Worm (Caenorhabditis elegans): ENCODE measurements around the gene nspc-15.

The nspc-15 gene

ce11 chrX:12360444-12360843 is at the start of gene nspc-15, which contains the start of gene F19H6.6:
nspc-15 (plus strand) TSS chrX:12360744.
F19H6.6 (plus strand) TSS chrX:12360827.
- TF ChIP-seq snpc-4 (tag; optimal IDR thresholded peaks at IDR 0.05) (no peak), nhr-10 (tag; optimal IDR thresholded peaks at IDR 0.05) (no peak), gmeb-1 (tag; optimal IDR thresholded peaks at IDR 0.05) (no peak)

- TF ChIP-seq lsy-2 (tag; optimal IDR thresholded peaks at IDR 0.05) (no peak), sma-3 (GFP tag; optimal IDR thresholded peaks at IDR 0.05) (no peak), nhr-11 (tag; optimal IDR thresholded peaks at IDR 0.05) (no peak), elt-3 (tag; optimal IDR thresholded peaks at IDR 0.05) (no peak), crh-2 (tag; optimal IDR thresholded peaks at IDR 0.05) (no peak), aly-2 (tag; optimal IDR thresholded peaks at IDR 0.05) (no peak), sem-4 (tag; optimal IDR thresholded peaks at IDR 0.05) (no peak), lin-39 (tag; optimal IDR thresholded peaks at IDR 0.05) (no peak), ztf-4 (tag; optimal IDR thresholded peaks at IDR 0.05) (no peak), ceh-82 (tag; optimal IDR thresholded peaks at IDR 0.05) (no peak), nhr-12 (tag; optimal IDR thresholded peaks at IDR 0.05) (no peak), skn-1 (tag; optimal IDR thresholded peaks at IDR 0.05) (no peak), blmp-1 (tag; optimal IDR thresholded peaks at IDR 0.05; ENCODE audit: insufficient read depth) (no peak), fos-1 (tag; optimal IDR thresholded peaks at IDR 0.05) (no peak), nhr-25 (tag; optimal IDR thresholded peaks at IDR 0.05) (no peak)
Observed at ce11 chrX:12313779-12314178, 46.8 kb upstream of the nspc-15 start.

- TF ChIP-seq snpc-4 (tag; optimal IDR thresholded peaks at IDR 0.05) = no peak
- no peak for TF ChIP-seq alr-1 (tag; optimal IDR thresholded peaks at IDR 0.05)
- no peak for TF ChIP-seq gmeb-1 (tag; optimal IDR thresholded peaks at IDR 0.05)
- TF ChIP-seq R02D3.7 (tag; optimal IDR thresholded peaks at IDR 0.05) = no peak
- no peak for TF ChIP-seq sma-9 (GFP tag; optimal IDR thresholded peaks at IDR 0.05)
- no peak for TF ChIP-seq sma-9 (tag; optimal IDR thresholded peaks at IDR 0.05)
- TF ChIP-seq egl-27 (tag; optimal IDR thresholded peaks at IDR 0.05) = no peak
- no peak for TF ChIP-seq blmp-1 (tag; optimal IDR thresholded peaks at IDR 0.05; ENCODE audit: insufficient read depth)
- TF ChIP-seq elt-3 (tag; optimal IDR thresholded peaks at IDR 0.05) = no peak
- no peak for TF ChIP-seq ztf-4 (tag; optimal IDR thresholded peaks at IDR 0.05)
- no peak for TF ChIP-seq crh-2 (tag; optimal IDR thresholded peaks at IDR 0.05)
- no peak for TF ChIP-seq mab-5 (tag; optimal IDR thresholded peaks at IDR 0.05)
- TF ChIP-seq nhr-6 (tag; optimal IDR thresholded peaks at IDR 0.05) = no peak
- TF ChIP-seq nhr-25 (tag; optimal IDR thresholded peaks at IDR 0.05) = no peak
- no peak for TF ChIP-seq fos-1 (tag; optimal IDR thresholded peaks at IDR 0.05)
- TF ChIP-seq unc-62 (GFP tag; optimal IDR thresholded peaks at IDR 0.05) = no peak
- no peak for TF ChIP-seq sem-4 (tag; optimal IDR thresholded peaks at IDR 0.05)
- TF ChIP-seq nhr-10 (tag; optimal IDR thresholded peaks at IDR 0.05) = no peak
- TF ChIP-seq dmd-4 (tag; optimal IDR thresholded peaks at IDR 0.05) = no peak
Observed at ce11 chrX:12314395-12314794, 46.1 kb upstream of the nspc-15 start.

ce11 chrX:12315268-12315667 is 45.3 kb upstream of the nspc-15 start, which contains the start of gene xtr-2:
xtr-2 (plus strand) TSS chrX:12315568.
- no peak for TF ChIP-seq ztf-1 (GFP tag; conservative IDR thresholded peaks at IDR 0.05)
- TF ChIP-seq nhr-77 (tag; optimal IDR thresholded peaks at IDR 0.05) = no peak
- no peak for TF ChIP-seq aly-2 (tag; optimal IDR thresholded peaks at IDR 0.05)
- TF ChIP-seq ztf-4 (tag; optimal IDR thresholded peaks at IDR 0.05) = no peak
- no peak for TF ChIP-seq unc-39 (tag; optimal IDR thresholded peaks at IDR 0.05)
- no peak for TF ChIP-seq ZK546.5 (tag; optimal IDR thresholded peaks at IDR 0.05)
- no peak for TF ChIP-seq unc-55 (GFP tag; optimal IDR thresholded peaks at IDR 0.05)
- no peak for TF ChIP-seq nhr-25 (tag; optimal IDR thresholded peaks at IDR 0.05)
- TF ChIP-seq egl-27 (tag; optimal IDR thresholded peaks at IDR 0.05) = no peak
- no peak for TF ChIP-seq mab-5 (tag; optimal IDR thresholded peaks at IDR 0.05)
- TF ChIP-seq nhr-23 (tag; optimal IDR thresholded peaks at IDR 0.05) = no peak
- no peak for TF ChIP-seq ztf-11 (tag; optimal IDR thresholded peaks at IDR 0.05)
- TF ChIP-seq alr-1 (tag; optimal IDR thresholded peaks at IDR 0.05) = no peak
- no peak for TF ChIP-seq mdl-1 (tag; optimal IDR thresholded peaks at IDR 0.05)
- no peak for TF ChIP-seq ceh-82 (tag; optimal IDR thresholded peaks at IDR 0.05)
- no peak for TF ChIP-seq peb-1 (tag; optimal IDR thresholded peaks at IDR 0.05)
- no peak for TF ChIP-seq nhr-21 (tag; optimal IDR thresholded peaks at IDR 0.05)
- TF ChIP-seq unc-62 (GFP tag; optimal IDR thresholded peaks at IDR 0.05) = no peak
- no peak for TF ChIP-seq lsy-2 (tag; optimal IDR thresholded peaks at IDR 0.05)
- TF ChIP-seq nhr-237 (tag; optimal IDR thresholded peaks at IDR 0.05) = no peak
